Fruit fly (Drosophila melanogaster) S2 (cell line): ENCODE results near the gene CG17612.

ENCODE experiments used
- CG8478 ChIP-seq: fragments of >200 bp; optimal IDR thresholded peaks from 2 replicates; lab custom pipeline; 2018
- CTCF ChIP-seq, 2 experiments: fragments of >200 bp; optimal IDR thresholded peaks; 2 replicates each; lab custom pipeline; 2018

Gene CG17612

DNA sequence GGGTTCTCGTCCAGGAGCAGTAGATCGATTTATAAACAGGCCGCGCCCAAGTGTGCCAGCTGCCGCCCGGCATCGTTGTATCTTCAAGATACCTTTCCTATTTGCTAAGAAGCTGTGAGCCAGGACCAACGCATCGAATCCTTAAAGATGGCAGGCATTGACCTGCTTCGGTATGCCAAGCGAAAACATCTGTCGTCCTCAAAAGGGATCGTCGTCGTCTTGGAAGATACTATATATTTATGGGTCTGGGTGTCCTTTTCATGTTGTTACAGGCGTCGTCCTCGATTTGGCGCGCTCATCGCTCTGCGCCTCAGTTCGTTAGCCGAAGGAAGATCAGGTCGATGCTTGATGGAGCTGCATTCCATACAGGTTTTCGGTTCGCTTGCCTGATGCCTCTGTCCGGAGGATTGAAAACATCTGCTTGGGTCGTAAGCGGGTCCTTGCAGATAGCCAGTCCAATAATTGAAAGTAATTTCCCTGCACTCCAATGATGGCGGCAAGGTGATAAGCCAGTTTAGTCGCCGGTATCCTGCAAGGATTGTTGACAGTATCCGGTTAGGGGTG is 18.7 kb downstream of the CG17612 start:
- TF ChIP-seq CG8478 (lab: Kevin White, UChicago) = no peak
- no peak for TF ChIP-seq CTCF (optimal IDR thresholded peaks at IDR 0.05; lab: Kevin White, UChicago)

DNA sequence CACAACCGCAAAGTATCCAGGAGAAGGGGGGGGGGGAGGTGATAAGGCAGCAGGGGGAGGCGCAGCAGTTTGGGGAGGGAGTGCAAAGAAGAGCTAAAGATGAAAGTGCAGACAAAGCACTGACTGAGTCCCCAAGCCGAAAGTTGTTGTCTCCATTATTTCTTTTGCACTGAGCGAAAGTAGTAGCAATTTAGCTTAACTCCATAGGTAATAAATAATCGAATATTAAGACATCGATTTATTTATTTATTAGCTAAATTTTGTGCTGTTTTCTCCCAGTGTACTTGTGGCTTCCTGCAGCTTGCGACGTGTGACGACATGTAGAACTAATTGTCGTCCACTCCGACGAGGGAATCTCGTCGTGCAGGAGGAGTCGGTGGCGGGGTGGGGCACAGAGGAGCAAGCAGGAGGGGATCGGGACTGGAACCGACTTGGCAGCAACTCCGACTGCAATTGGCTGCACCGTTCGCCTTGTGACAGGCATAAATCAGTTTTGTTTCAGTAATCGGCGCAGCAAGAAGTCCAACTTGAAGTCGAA is 21.0 kb downstream of the CG17612 start, which contains the start of gene Traf4:
TSS of gene Traf4 (plus strand) at position 488 of the 538 bp plus-strand sequence.
- TF ChIP-seq CTCF (optimal IDR thresholded peaks at IDR 0.05; lab: Kevin White, UChicago) (no peak), CG8478 (lab: Kevin White, UChicago) (no peak)

dm6 chr2L:4360882-4361281 is 21.7 kb downstream of the CG17612 start:
- TF ChIP-seq CTCF (optimal IDR thresholded peaks at IDR 0.05; lab: Kevin White, UChicago) (no peak), CG8478 (lab: Kevin White, UChicago) (no peak)

- TF ChIP-seq CTCF (optimal IDR thresholded peaks at IDR 0.05; lab: Kevin White, UChicago) (no peak), CG8478 (lab: Kevin White, UChicago) (no peak)
Measured at dm6 chr2L:4359156-4359555, 23.4 kb downstream of the CG17612 start.

DNA sequence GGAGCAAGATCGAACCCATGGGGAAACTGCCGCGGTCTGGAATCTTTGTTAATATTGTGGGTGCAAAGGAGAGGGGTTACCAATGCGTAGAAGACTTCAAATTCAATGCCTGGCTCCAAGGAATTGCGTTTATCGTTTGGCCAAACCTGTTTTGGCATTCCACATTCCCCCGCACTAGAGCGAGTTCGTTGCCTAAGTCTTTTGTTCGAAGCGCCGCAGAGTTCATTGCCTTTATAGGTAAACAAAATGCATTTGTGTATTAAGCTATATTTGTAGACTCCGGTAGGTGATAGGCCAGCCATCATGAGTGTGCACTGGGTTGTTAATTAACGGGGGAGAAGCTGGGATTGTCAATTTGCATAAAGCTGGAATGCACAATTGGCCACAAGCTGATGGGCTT is 27.5 kb downstream of the CG17612 start:
- TF ChIP-seq CTCF (optimal IDR thresholded peaks at IDR 0.05; lab: Kevin White, UChicago) = no peak

DNA sequence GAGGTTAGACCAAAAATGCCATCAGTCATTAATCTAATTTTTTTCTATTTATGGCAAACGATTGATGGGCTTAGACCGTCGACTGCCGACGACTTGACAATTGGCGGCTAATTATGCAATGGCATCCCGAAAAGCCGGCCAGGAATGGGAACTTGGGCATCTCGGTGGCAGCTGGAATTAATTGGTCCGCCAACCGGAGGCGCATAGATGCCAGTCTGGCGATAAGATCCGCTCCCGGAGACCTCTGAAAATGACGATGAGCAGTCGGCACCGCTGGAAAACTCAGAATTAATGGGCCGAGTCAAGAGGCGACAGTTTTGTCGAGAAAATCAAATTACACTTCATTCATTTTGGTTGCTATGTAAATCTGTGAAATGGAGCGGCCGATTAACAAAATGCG is 29.9 kb downstream of the CG17612 start, which contains the start of gene CG15429:
TSS of gene CG15429 (plus strand) at position 301 of the 400 bp plus-strand sequence.
- TF ChIP-seq CG8478 (lab: Kevin White, UChicago) = no peak
- TF ChIP-seq CTCF (optimal IDR thresholded peaks at IDR 0.05; lab: Kevin White, UChicago) = no peak

DNA sequence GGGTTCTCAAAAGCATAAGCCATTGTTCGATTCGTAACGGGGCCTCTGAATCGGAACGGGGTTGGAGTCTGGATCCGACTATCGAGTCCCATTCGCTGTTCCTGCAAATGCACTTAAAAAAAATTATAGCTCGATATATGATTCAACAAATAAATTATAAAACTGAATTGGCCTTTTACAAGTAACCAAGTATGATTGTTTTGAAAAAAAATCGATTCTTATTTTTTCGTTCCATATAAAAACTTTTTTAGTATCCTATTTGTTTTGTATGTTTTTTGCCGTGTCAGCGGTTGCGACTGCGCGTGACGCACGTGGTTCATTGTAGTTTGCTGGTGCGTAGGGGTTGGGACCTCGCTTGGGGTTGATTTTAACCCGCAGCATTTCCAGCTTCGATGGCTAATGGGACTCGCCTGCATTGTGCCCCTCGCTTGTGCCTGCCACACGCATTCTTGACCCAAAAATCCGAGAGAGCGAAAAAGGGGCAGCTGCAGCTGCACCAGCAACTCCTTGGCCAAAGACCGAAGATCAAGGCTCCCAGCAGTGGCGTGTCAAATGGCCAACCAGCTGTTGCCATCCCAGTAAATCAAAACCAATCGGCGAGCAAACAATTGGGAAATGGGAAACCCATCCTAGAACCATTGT is 31.7 kb downstream of the CG17612 start:
- no peak for TF ChIP-seq CTCF (optimal IDR thresholded peaks at IDR 0.05; lab: Kevin White, UChicago)
- no peak for TF ChIP-seq CG8478 (lab: Kevin White, UChicago)

DNA sequence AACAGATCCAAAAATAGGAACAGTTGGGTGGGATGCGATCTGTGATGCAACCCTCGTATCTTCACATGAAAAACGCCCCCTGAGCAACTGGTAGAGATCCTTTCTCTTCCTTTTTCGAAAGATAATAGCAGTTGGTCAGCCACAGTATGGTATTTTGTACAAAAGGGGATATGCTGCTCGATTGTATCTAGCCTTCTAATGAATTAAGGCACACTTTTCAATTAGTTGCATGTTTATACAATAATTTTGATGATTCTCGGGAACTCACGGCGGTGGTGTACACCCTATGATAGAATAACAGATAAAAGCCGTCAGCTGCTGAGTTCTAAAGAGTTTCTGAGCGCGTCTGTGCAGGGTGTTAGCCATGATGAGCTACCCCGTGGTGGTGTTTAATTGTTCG is 32.9 kb downstream of the CG17612 start:
- TF ChIP-seq CG8478 (lab: Kevin White, UChicago) (no peak), CTCF (optimal IDR thresholded peaks at IDR 0.05; lab: Kevin White, UChicago) (no peak)

dm6 chr2L:4348545-4348944 is 34.0 kb downstream of the CG17612 start:
- no peak for TF ChIP-seq CG8478 (lab: Kevin White, UChicago)
- TF ChIP-seq CTCF (optimal IDR thresholded peaks at IDR 0.05; lab: Kevin White, UChicago) = no peak

- TF ChIP-seq CTCF (optimal IDR thresholded peaks at IDR 0.05; lab: Kevin White, UChicago) (no peak), CG8478 (lab: Kevin White, UChicago) (no peak)
Measured at dm6 chr2L:4346619-4347310, 35.8 kb downstream of the CG17612 start.

DNA sequence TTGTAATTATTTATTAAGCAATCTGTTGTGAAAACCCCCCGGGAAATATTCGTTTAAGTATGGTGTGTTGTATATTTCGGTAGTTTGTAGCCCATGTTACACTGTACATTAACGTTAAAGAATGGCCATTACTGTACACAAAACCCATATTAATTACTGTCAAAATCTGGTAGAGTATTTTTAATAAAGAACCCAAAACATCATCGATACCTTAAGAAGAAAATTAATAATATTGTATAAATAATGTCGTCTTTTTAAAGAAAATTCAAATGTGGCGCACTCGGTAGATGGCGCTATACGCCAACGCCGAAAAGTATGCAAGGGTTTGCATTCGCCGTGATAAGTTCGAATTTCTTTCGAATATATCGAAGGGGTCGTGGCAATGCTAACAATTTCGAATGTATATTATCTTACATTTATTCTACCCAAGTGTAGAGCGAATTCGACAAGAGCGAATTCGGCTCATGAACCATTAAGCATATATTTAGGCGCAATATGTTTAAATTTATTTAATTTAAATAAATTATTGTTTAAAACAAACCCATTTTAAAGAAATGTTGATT is 36.9 kb downstream of the CG17612 start:
- TF ChIP-seq CG8478 (lab: Kevin White, UChicago) = no peak
- TF ChIP-seq CTCF (optimal IDR thresholded peaks at IDR 0.05; lab: Kevin White, UChicago) = peak; percentile 87 to 95

- no peak for TF ChIP-seq CG8478 (lab: Kevin White, UChicago)
- TF ChIP-seq CTCF (optimal IDR thresholded peaks at IDR 0.05; lab: Kevin White, UChicago) = no peak
Measured at dm6 chr2L:4339780-4340694, 42.5 kb downstream of the CG17612 start.

- TF ChIP-seq CTCF (optimal IDR thresholded peaks at IDR 0.05; lab: Kevin White, UChicago) (no peak), CG8478 (lab: Kevin White, UChicago) (no peak)
Measured at dm6 chr2L:4335979-4336378, 46.6 kb downstream of the CG17612 start.

- no peak for TF ChIP-seq CG8478 (lab: Kevin White, UChicago)
- no peak for TF ChIP-seq CTCF (optimal IDR thresholded peaks at IDR 0.05; lab: Kevin White, UChicago)
Measured at dm6 chr2L:4334971-4335436, 47.5 kb downstream of the CG17612 start.
